Fruit fly (Drosophila melanogaster) whole organism, embryonic: ENCODE measurements around the gene CG9297.

Experiments
- ATbp ChIP-seq: fragments of 200-800 bp; sonication (Bioruptor generic); optimal IDR thresholded peaks from 2 replicates; lab custom pipeline; 2017; ENCODE audit warnings: missing biosample characterization, mild to moderate bottlenecking, missing genetic modification characterization, missing genetic modification reagents
- Awh ChIP-seq: fragments of 200-800 bp; sonication (Bioruptor generic); IDR thresholded peaks from 2 replicates; pipeline ENCODE4, ENCODE4 v1.3.6; 2022; ENCODE audit warnings: missing biosample characterization, missing genetic modification characterization
- Blimp-1 ChIP-seq: fragments of 200-800 bp; sonication (Bioruptor generic); optimal IDR thresholded peaks from 3 replicates; lab custom pipeline; 2018; ENCODE audit warnings: missing biosample characterization, missing genetic modification characterization, mild to moderate bottlenecking, moderate library complexity, missing genetic modification reagents
- CG10462 ChIP-seq: fragments of 200-800 bp; sonication (Bioruptor generic); optimal IDR thresholded peaks from 2 replicates; lab custom pipeline; 2016; ENCODE audit warnings: missing biosample characterization, missing genetic modification characterization
- CG10979 ChIP-seq: fragments of 200-800 bp; sonication (Bioruptor generic); optimal IDR thresholded peaks from 2 replicates; lab custom pipeline; 2018; ENCODE audit warnings: missing biosample characterization, mild to moderate bottlenecking, missing genetic modification characterization, moderate library complexity
- CG11696 ChIP-seq: fragments of 200-800 bp; sonication (Bioruptor generic); IDR thresholded peaks from 2 replicates; pipeline ENCODE4 v1.3.6; 2022; ENCODE audit warnings: missing biosample characterization, missing genetic modification characterization
- CG12744 ChIP-seq: fragments of 200-800 bp; sonication (Bioruptor generic); optimal IDR thresholded peaks from 2 replicates; lab custom pipeline; 2016; ENCODE audit warnings: missing biosample characterization, missing genetic modification characterization
- CG13287 ChIP-seq: fragments of 200-800 bp; sonication (Bioruptor generic); IDR thresholded peaks from 2 replicates; pipeline ENCODE4 v1.3.6; 2022; ENCODE audit warnings: missing biosample characterization, missing genetic modification characterization; ENCODE audit not compliant: partially characterized antibody
- CG15479 ChIP-seq: fragments of 200-800 bp; sonication (Bioruptor generic); optimal IDR thresholded peaks from 3 replicates; lab custom pipeline; 2019; ENCODE audit warnings: missing biosample characterization, mild to moderate bottlenecking, missing genetic modification characterization, moderate library complexity
- CG15514 ChIP-seq: fragments of 200-800 bp; sonication (Bioruptor generic); optimal IDR thresholded peaks from 3 replicates; lab custom pipeline; 2017; ENCODE audit warnings: missing biosample characterization, missing genetic modification characterization, mild to moderate bottlenecking, moderate library complexity, missing genetic modification reagents
- CG1647 ChIP-seq: fragments of 200-800 bp; sonication (Bioruptor generic); optimal IDR thresholded peaks from 3 replicates; lab custom pipeline; 2016; ENCODE audit warnings: missing biosample characterization, missing genetic modification characterization
- CG17802 ChIP-seq: fragments of 200-800 bp; sonication (Bioruptor generic); optimal IDR thresholded peaks from 2 replicates; lab custom pipeline; 2018; ENCODE audit warnings: missing biosample characterization, mild to moderate bottlenecking, missing genetic modification characterization, moderate library complexity
- CG2712 ChIP-seq: fragments of 200-800 bp; optimal IDR thresholded peaks from 3 replicates; lab custom pipeline; 2019; ENCODE audit warnings: missing biosample characterization, mild to moderate bottlenecking, missing genetic modification characterization, moderate library complexity
- CG34224 ChIP-seq: fragments of 200-800 bp; sonication (Bioruptor generic); IDR thresholded peaks from 3 replicates; pipeline ENCODE4 v1.3.6; 2022; ENCODE audit warnings: missing biosample characterization, missing genetic modification characterization; ENCODE audit not compliant: partially characterized antibody
- CG6254 ChIP-seq: fragments of 200-800 bp; sonication (Bioruptor generic); optimal IDR thresholded peaks from 3 replicates; lab custom pipeline; 2017; ENCODE audit warnings: mild to moderate bottlenecking, missing biosample characterization, missing genetic modification reagents, missing genetic modification characterization
- CG6654 ChIP-seq: fragments of 200-800 bp; sonication (Bioruptor generic); optimal IDR thresholded peaks from 2 replicates; lab custom pipeline; 2017; ENCODE audit warnings: missing biosample characterization, mild to moderate bottlenecking, missing genetic modification characterization
- CG6683 ChIP-seq: fragments of 200-800 bp; sonication (Bioruptor generic); optimal IDR thresholded peaks from 2 replicates; lab custom pipeline; 2017; ENCODE audit warnings: missing biosample characterization, mild to moderate bottlenecking, missing genetic modification characterization, missing genetic modification reagents
- CG7963 ChIP-seq: fragments of 200-800 bp; sonication (Bioruptor generic); IDR thresholded peaks from 3 replicates; pipeline ENCODE4 v1.3.6; 2022; ENCODE audit warnings: missing biosample characterization, missing genetic modification characterization; ENCODE audit not compliant: partially characterized antibody
- CG8359 ChIP-seq: fragments of 200-800 bp; sonication (Bioruptor generic); optimal IDR thresholded peaks from 2 replicates; lab custom pipeline; 2017; ENCODE audit warnings: missing biosample characterization, mild to moderate bottlenecking, missing genetic modification characterization, borderline replicate concordance
- CG9437 ChIP-seq: fragments of 200-800 bp; sonication (Bioruptor generic); optimal IDR thresholded peaks from 2 replicates; lab custom pipeline; 2018; ENCODE audit warnings: missing biosample characterization, mild to moderate bottlenecking, missing genetic modification characterization
- CG9876 ChIP-seq: fragments of 200-800 bp; sonication (Bioruptor generic); optimal IDR thresholded peaks from 2 replicates; lab custom pipeline; 2016; ENCODE audit warnings: missing biosample characterization, missing genetic modification characterization
- Dll ChIP-seq: fragments of 200-800 bp; sonication (Bioruptor generic); IDR thresholded peaks from 4 replicates; pipeline ENCODE4 v1.3.6; 2022; ENCODE audit warnings: missing biosample characterization, missing genetic modification characterization; ENCODE audit not compliant: partially characterized antibody
- Eip74EF ChIP-seq, 2 experiments: fragments of 200-800 bp in 1 of 2; fragments of >200 bp in 1 of 2; sonication (Bioruptor generic) in 1 of 2; optimal IDR thresholded peaks; 2 replicates each; lab custom pipeline; 2017 to 2019; ENCODE audit warnings: missing biosample characterization in 2 of 2, missing genetic modification characterization in 2 of 2, mild to moderate bottlenecking in 1 of 2, moderate library complexity in 1 of 2
- Hmr ChIP-seq: fragments of 200-800 bp; sonication (Bioruptor generic); optimal IDR thresholded peaks from 3 replicates; lab custom pipeline; 2017; ENCODE audit warnings: mild to moderate bottlenecking, missing biosample characterization, missing genetic modification reagents, missing genetic modification characterization
- MBD-R2 ChIP-seq: fragments of 200-800 bp; sonication (Bioruptor generic); IDR thresholded peaks from 2 replicates; pipeline ENCODE4 v1.3.6; 2022; ENCODE audit warnings: missing biosample characterization, missing genetic modification characterization
- Med ChIP-seq: fragments of 200-800 bp; sonication (Bioruptor generic); peaks from one replicate; lab custom pipeline; 2016; ENCODE audit warnings: missing biosample characterization, missing genetic modification characterization, mild to moderate bottlenecking, inconsistent platforms, moderate library complexity
- NC2β ChIP-seq: fragments of 200-800 bp; sonication (Bioruptor generic); optimal IDR thresholded peaks from 2 replicates; lab custom pipeline; 2016; ENCODE audit warnings: missing biosample characterization, missing genetic modification characterization
- NfI ChIP-seq: fragments of 200-800 bp; sonication (Bioruptor generic); optimal IDR thresholded peaks from 3 replicates; lab custom pipeline; 2018; ENCODE audit warnings: missing biosample characterization, mild to moderate bottlenecking, missing genetic modification characterization, moderate library complexity
- Rfx ChIP-seq: fragments of 200-800 bp; sonication (Bioruptor generic); IDR thresholded peaks from 2 replicates; pipeline ENCODE4 v1.3.6; 2022; ENCODE audit warnings: missing biosample characterization, missing genetic modification characterization
- Rx ChIP-seq: fragments of 200-800 bp; sonication (Bioruptor generic); IDR thresholded peaks from 2 replicates; pipeline ENCODE4 v1.3.6; 2022; ENCODE audit warnings: missing biosample characterization, missing genetic modification characterization
- Sin3A ChIP-seq: fragments of >200 bp; optimal IDR thresholded peaks from 2 replicates; lab custom pipeline; 2018
- Sox102F ChIP-seq: fragments of 200-800 bp; sonication (Bioruptor generic); optimal IDR thresholded peaks from 2 replicates; lab custom pipeline; 2018; ENCODE audit warnings: missing biosample characterization, mild to moderate bottlenecking, missing genetic modification characterization, moderate library complexity
- Sry-δ ChIP-seq: fragments of 200-800 bp; sonication (Bioruptor generic); optimal IDR thresholded peaks from 2 replicates; lab custom pipeline; 2016; ENCODE audit warnings: missing biosample characterization, missing genetic modification characterization
- Stat92E ChIP-seq, 3 experiments: fragments of >200 bp in 2 of 3; fragments of 200-800 bp in 1 of 3; sonication (Bioruptor generic) in 1 of 3; optimal IDR thresholded peaks; 2 replicates each; lab custom pipeline; 2017 to 2019; ENCODE audit warnings: missing biosample characterization in 3 of 3, missing genetic modification characterization in 3 of 3, mild to moderate bottlenecking in 1 of 3, moderate library complexity in 1 of 3
- Tbp ChIP-seq: fragments of >200 bp; optimal IDR thresholded peaks from 2 replicates; lab custom pipeline; 2018; ENCODE audit warnings: missing biosample characterization, missing genetic modification characterization
- Usf ChIP-seq: fragments of 200-800 bp; sonication (Bioruptor generic); optimal IDR thresholded peaks from 2 replicates; lab custom pipeline; 2017; ENCODE audit warnings: missing genotype, missing biosample characterization, missing genetic modification characterization
- Vsx1 ChIP-seq: fragments of 200-800 bp; sonication (Bioruptor generic); optimal IDR thresholded peaks from 2 replicates; lab custom pipeline; 2017; ENCODE audit warnings: missing biosample characterization, mild to moderate bottlenecking, missing genetic modification characterization, missing genetic modification reagents
- al ChIP-seq: fragments of 200-800 bp; sonication (Bioruptor generic); IDR thresholded peaks from 2 replicates; pipeline ENCODE4 v1.3.6; 2022; ENCODE audit warnings: missing biosample characterization, missing genetic modification characterization
- ato ChIP-seq: fragments of 200-800 bp; sonication (Bioruptor generic); IDR thresholded peaks from 2 replicates; pipeline ENCODE4 v1.3.6; 2022; ENCODE audit warnings: missing biosample characterization, missing genetic modification characterization; ENCODE audit not compliant: partially characterized antibody
- btn ChIP-seq: fragments of 200-800 bp; sonication (Bioruptor generic); optimal IDR thresholded peaks from 2 replicates; lab custom pipeline; 2016; ENCODE audit warnings: missing biosample characterization, missing genetic modification characterization
- dysf ChIP-seq: fragments of 200-800 bp; sonication (Bioruptor generic); IDR thresholded peaks from 3 replicates; pipeline ENCODE4 v1.3.6; 2022; ENCODE audit warnings: missing biosample characterization, missing genetic modification characterization
- exex ChIP-seq: fragments of 200-800 bp; sonication (Bioruptor generic); optimal IDR thresholded peaks from 4 replicates; lab custom pipeline; 2018; ENCODE audit warnings: missing biosample characterization, mild to moderate bottlenecking, missing genetic modification characterization, moderate library complexity
- fru ChIP-seq: fragments of >200 bp; optimal IDR thresholded peaks from 2 replicates; lab custom pipeline; 2017
- gem ChIP-seq: fragments of 200-800 bp; sonication (Bioruptor generic); optimal IDR thresholded peaks from 2 replicates; lab custom pipeline; 2019; ENCODE audit warnings: missing biosample characterization, mild to moderate bottlenecking, missing genetic modification characterization, moderate library complexity
- ken ChIP-seq: fragments of 200-800 bp; sonication (Bioruptor generic); IDR thresholded peaks from 3 replicates; pipeline ENCODE4 v1.3.6; 2022; ENCODE audit warnings: missing biosample characterization, missing genetic modification characterization
- lab ChIP-seq: fragments of 200-800 bp; sonication (Bioruptor generic); optimal IDR thresholded peaks from 3 replicates; lab custom pipeline; 2017; ENCODE audit warnings: missing biosample characterization, missing genetic modification characterization, mild to moderate bottlenecking, moderate library complexity, missing genetic modification reagents
- org-1 ChIP-seq: fragments of 200-800 bp; sonication (Bioruptor generic); optimal IDR thresholded peaks from 2 replicates; lab custom pipeline; 2017; ENCODE audit warnings: missing biosample characterization, missing genetic modification characterization
- seq ChIP-seq: fragments of 200-800 bp; sonication (Bioruptor generic); IDR thresholded peaks from 2 replicates; pipeline ENCODE4 v1.3.6; 2022; ENCODE audit warnings: missing biosample characterization, missing genetic modification characterization
- sisA ChIP-seq: fragments of 200-800 bp; sonication (Bioruptor generic); IDR thresholded peaks from 2 replicates; pipeline ENCODE4 v1.3.6; 2022; ENCODE audit warnings: missing biosample characterization, missing genetic modification characterization

CG9297 gene

DNA sequence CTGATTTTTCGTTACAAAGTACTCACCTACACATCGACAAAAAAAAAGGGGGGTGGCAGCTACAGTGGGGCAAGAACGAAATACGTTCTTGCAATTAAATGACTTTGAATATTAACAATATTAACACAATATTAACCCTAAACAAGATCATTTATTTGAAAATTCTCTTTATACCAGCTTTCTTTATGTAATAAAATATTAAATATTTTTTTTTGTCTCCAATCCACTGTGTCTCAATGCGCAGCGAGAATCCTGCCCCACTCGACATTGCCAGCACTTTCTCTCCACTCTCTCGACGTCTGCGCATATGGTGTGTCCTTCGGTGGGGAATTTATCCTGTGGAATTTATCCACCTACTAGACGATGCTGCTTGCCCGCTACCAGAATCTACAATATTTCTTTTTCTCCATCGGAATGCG, 29.1 kb downstream of the CG9297 start (continued):
- TF ChIP-seq ken, result peak; percentile 92
- TF ChIP-seq CG2712 (tag; lab: Kevin White, UChicago), result peak; percentile 79
- peak; percentile 40 for TF ChIP-seq CG12744 (GFP tag; lab: Kevin White, UChicago)
- TF ChIP-seq MBD-R2 (GFP tag; lab: Robert Waterston, UW), result peak; percentile 91
- peak; percentile 28 for TF ChIP-seq CG17802 (tag; lab: Kevin White, UChicago)
- TF ChIP-seq CG10462 (GFP tag; lab: Kevin White, UChicago), result peak; percentile 56
- peak; percentile 96 for TF ChIP-seq Hmr (GFP tag; lab: Kevin White, UChicago)
- TF ChIP-seq Vsx1 (GFP tag; lab: Kevin White, UChicago), result peak; percentile 62
- peak; percentile 71 for TF ChIP-seq exex (tag; lab: Kevin White, UChicago)
- no peak for TF ChIP-seq btn (GFP tag; lab: Kevin White, UChicago)
- peak; percentile 87 for TF ChIP-seq org-1 (GFP tag; lab: Kevin White, UChicago)
- TF ChIP-seq CG15479 (GFP tag; lab: Kevin White, UChicago), result no peak
- TF ChIP-seq Rfx (GFP tag; lab: Robert Waterston, UW), result peak; percentile 92
- no peak for TF ChIP-seq Stat92E (GFP tag; optimal IDR thresholded peaks at IDR 0.05; lab: Kevin White, UChicago)
- peak; percentile 95 for TF ChIP-seq dysf (GFP tag; lab: Robert Waterston, UW)
- peak; percentile 32 for TF ChIP-seq NC2β (GFP tag; lab: Kevin White, UChicago)
- peak; percentile 92 for TF ChIP-seq gem (tag; lab: Kevin White, UChicago)
- TF ChIP-seq Rx, result peak; percentile 87
- TF ChIP-seq CG10979, result peak; percentile 90
- peak; percentile 67 for TF ChIP-seq CG6654 (GFP tag; lab: Kevin White, UChicago)
- peak; percentile 97 for TF ChIP-seq lab
- TF ChIP-seq Blimp-1 (GFP tag; lab: Kevin White, UChicago), result peak; percentile 88
- peak; percentile 93 for TF ChIP-seq Med (GFP tag; lab: Kevin White, UChicago)
- no peak for TF ChIP-seq CG9876 (GFP tag; lab: Kevin White, UChicago)
- no peak for TF ChIP-seq Sin3A (lab: Kevin White, UChicago)
- TF ChIP-seq Dll (GFP tag; lab: Robert Waterston, UW), result no peak
- peak; percentile 88 for TF ChIP-seq al (GFP tag; lab: Robert Waterston, UW)
- peak; percentile 91 for TF ChIP-seq ATbp (GFP tag; lab: Kevin White, UChicago)
- peak; percentile 90 for TF ChIP-seq NfI (GFP tag; lab: Kevin White, UChicago)
- no peak for TF ChIP-seq fru
- no peak for TF ChIP-seq CG34224 (GFP tag; lab: Robert Waterston, UW)
- peak; percentile 34; the same call in 1 of the 2 replicates for TF ChIP-seq CG13287
- TF ChIP-seq Eip74EF (GFP tag; optimal IDR thresholded peaks at IDR 0.05; lab: Kevin White, UChicago), result peak in 1 of 2 experiments; percentile 84
- TF ChIP-seq sisA (GFP tag; lab: Robert Waterston, UW), result peak; percentile 90
- TF ChIP-seq CG15514 (GFP tag; lab: Kevin White, UChicago), result peak; percentile 87
- TF ChIP-seq Sry-δ, result peak; percentile 11
- peak; percentile 18 for TF ChIP-seq CG1647 (GFP tag; lab: Kevin White, UChicago)
- peak; percentile 88 for TF ChIP-seq CG6254 (GFP tag; lab: Kevin White, UChicago)
- peak; percentile 97 for TF ChIP-seq seq (GFP tag; lab: Robert Waterston, UW)
- peak; percentile 86 for TF ChIP-seq Sox102F (GFP tag; lab: Kevin White, UChicago)
- TF ChIP-seq CG9437 (GFP tag; lab: Kevin White, UChicago), result peak; percentile 79
- TF ChIP-seq CG11696 (GFP tag; lab: Robert Waterston, UW), result peak; percentile 83
- peak; percentile 62 for TF ChIP-seq CG8359 (GFP tag; lab: Kevin White, UChicago)
- no peak for TF ChIP-seq Tbp (GFP tag; lab: Kevin White, UChicago)
- peak; percentile 93 for TF ChIP-seq Awh (GFP tag; lab: Robert Waterston, UW)
- TF ChIP-seq ato (GFP tag; lab: Robert Waterston, UW), result no peak
- TF ChIP-seq CG6683, result peak; percentile 94
- peak; percentile 42; the same call in 1 of the 3 replicates for TF ChIP-seq CG7963 (GFP tag; lab: Robert Waterston, UW)
- peak; percentile 36 for TF ChIP-seq Usf (GFP tag; lab: Kevin White, UChicago)
